Fruit fly (Drosophila melanogaster): Measurements from ENCODE around the gene CG31752.

CG31752 gene

dm6 chr2L:18841210-18841609, at the start of gene CG31752:
TSS of gene CG31752 (minus strand) at chr2L:18841310.
- TF ChIP-seq Myc (optimal IDR thresholded peaks at IDR 0.05) (no peak), ttk (optimal IDR thresholded peaks at IDR 0.05) (no peak), insv (optimal IDR thresholded peaks at IDR 0.05) (no peak), psq (optimal IDR thresholded peaks at IDR 0.05) (no peak), h (optimal IDR thresholded peaks at IDR 0.05) (no peak)

- TF ChIP-seq Myc (optimal IDR thresholded peaks at IDR 0.05): no peak
- no peak for TF ChIP-seq h (optimal IDR thresholded peaks at IDR 0.05)
- no peak for TF ChIP-seq psq (optimal IDR thresholded peaks at IDR 0.05)
- TF ChIP-seq insv (optimal IDR thresholded peaks at IDR 0.05): no peak
- no peak for TF ChIP-seq Sin3A (optimal IDR thresholded peaks at IDR 0.05)
- no peak for TF ChIP-seq ttk (optimal IDR thresholded peaks at IDR 0.05)
Measured at dm6 chr2L:18890087-18890486, 49.0 kb upstream of the CG31752 start.

DNA sequence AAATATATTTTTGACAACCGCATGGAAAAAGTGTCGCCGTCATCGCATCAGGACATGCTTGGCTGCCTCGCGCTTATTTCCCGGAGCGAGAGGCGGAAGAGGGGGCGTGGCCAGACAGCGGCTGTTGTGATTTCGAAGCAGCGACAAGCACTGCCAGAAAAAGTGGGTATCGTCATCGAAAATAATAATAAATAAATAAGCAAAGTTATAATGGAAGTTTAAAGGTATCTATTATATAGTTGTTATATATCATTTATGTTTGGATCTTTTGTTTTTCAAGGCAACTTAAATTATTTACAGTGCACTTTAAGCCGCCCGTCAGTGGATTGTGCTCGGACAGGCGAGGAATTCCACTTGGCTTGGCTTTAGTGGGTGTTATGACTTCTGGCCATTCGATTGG, 48.2 kb upstream of the CG31752 start:
- TF ChIP-seq ttk (optimal IDR thresholded peaks at IDR 0.05) (no peak), h (optimal IDR thresholded peaks at IDR 0.05) (no peak)

DNA sequence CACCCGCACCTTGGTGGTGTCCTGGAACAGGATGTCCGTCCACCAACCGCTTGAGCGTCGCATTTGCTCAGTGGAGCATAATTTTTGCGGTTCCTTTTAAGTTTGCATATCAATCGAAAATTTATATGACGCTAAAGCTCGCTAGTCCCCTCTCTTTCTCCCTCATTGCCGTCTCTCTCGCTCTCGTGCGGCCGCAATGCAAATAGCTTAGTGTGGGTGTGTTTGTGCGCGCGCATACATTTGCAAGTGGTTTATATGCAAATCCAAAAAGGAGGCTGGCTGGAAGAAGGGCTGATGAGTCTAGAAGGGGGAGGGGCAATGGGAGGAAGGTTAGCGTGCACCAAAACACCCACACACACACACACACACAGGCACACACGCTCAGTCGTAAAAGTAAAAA, 45.8 kb upstream of the CG31752 start:
- TF ChIP-seq Myc (optimal IDR thresholded peaks at IDR 0.05) (no peak), psq (optimal IDR thresholded peaks at IDR 0.05) (no peak), insv (optimal IDR thresholded peaks at IDR 0.05) (no peak), h (optimal IDR thresholded peaks at IDR 0.05) (no peak), Sin3A (optimal IDR thresholded peaks at IDR 0.05) (no peak), ttk (optimal IDR thresholded peaks at IDR 0.05) (no peak)

dm6 chr2L:18884783-18885182, 43.7 kb upstream of the CG31752 start:
- TF ChIP-seq h (optimal IDR thresholded peaks at IDR 0.05) (no peak), Sin3A (optimal IDR thresholded peaks at IDR 0.05) (no peak), Myc (optimal IDR thresholded peaks at IDR 0.05) (no peak), psq (optimal IDR thresholded peaks at IDR 0.05) (no peak), ttk (optimal IDR thresholded peaks at IDR 0.05) (no peak), insv (optimal IDR thresholded peaks at IDR 0.05) (no peak)

dm6 chr2L:18882734-18883133, 41.6 kb upstream of the CG31752 start:
- TF ChIP-seq Sin3A (optimal IDR thresholded peaks at IDR 0.05): no peak
- no peak for TF ChIP-seq ttk (optimal IDR thresholded peaks at IDR 0.05)
- no peak for TF ChIP-seq psq (optimal IDR thresholded peaks at IDR 0.05)
- TF ChIP-seq Myc (optimal IDR thresholded peaks at IDR 0.05): no peak
- no peak for TF ChIP-seq insv (optimal IDR thresholded peaks at IDR 0.05)
- no peak for TF ChIP-seq h (optimal IDR thresholded peaks at IDR 0.05)

DNA sequence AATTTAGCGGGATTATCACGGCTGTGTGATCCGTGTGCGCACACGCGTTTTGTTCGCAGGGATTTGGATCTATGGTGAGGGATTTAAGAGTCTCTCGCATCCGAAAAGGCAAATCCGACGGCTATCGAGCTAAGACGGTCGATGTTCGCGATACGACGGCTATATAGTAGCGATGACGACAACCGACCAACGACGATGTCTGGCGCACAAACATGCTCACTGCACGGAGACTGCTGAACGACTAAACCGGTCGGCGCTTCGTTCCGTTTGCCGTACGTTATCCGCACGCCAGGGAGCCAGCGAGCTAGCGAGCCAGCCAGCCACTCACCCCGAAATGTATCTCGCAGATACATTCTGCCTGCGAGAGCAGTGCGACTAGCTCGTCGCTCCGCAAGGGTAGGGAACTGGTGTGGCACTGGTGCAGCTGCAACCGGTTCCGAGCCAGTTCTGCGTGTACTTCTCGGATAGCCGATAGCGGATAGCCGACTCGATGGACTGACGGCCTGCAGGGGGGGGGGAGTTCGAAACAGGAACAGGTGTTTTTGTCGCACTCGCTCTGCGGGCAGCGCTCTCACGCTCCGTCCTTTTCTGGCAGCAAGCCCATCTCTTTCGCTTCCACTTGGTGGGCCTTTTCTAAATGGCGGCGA, 40.0 kb upstream of the CG31752 start, which contains the start of gene tup:
Gene tup, minus strand, starts transcription at position 248 of the 647 bp plus-strand sequence.
- TF ChIP-seq ttk (optimal IDR thresholded peaks at IDR 0.05) (no peak), h (optimal IDR thresholded peaks at IDR 0.05) (no peak), psq (optimal IDR thresholded peaks at IDR 0.05) (no peak), Myc (optimal IDR thresholded peaks at IDR 0.05) (no peak), Sin3A (optimal IDR thresholded peaks at IDR 0.05) (no peak), insv (optimal IDR thresholded peaks at IDR 0.05) (no peak)

DNA sequence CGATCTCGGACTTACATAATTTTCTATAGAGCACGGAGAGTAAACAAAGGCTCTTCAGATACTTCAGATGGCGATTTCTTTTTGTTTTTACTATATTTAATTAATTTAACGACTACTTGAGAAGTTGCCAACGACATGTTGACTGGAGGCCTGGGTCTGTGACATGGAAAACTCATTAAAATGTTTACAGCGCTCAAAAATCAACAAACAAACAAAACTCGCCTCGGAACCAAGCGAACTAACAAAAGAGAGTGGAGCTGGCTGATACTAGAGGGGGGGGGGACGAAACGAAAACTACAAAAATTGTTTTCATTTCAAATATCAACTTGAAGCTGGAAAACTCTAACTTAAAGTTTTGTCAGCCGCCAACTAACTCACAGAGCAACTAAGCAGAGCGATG, 37.3 kb upstream of the CG31752 start:
- no peak for TF ChIP-seq insv (optimal IDR thresholded peaks at IDR 0.05)
- no peak for TF ChIP-seq Sin3A (optimal IDR thresholded peaks at IDR 0.05)
- no peak for TF ChIP-seq ttk (optimal IDR thresholded peaks at IDR 0.05)
- TF ChIP-seq Myc (optimal IDR thresholded peaks at IDR 0.05): no peak
- TF ChIP-seq h (optimal IDR thresholded peaks at IDR 0.05): no peak
- no peak for TF ChIP-seq psq (optimal IDR thresholded peaks at IDR 0.05)

DNA sequence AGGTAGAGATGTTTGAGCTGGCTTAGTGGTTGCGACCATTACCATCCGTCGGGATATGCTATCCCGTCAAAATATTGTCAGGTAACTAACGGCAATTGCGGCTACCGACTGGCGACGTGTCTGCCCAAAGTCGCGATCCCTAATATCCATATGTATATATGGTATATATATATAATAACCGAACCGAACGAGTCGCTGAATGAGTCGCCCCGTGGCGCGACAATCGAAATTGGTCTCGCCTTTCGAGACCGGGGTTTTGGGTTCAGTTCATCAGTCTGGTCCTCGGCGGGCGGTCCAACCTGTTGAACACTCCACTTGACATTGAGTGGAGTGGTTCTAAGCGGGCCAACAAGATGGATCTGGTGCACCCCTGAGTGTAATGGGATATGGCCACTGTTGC, 34.1 kb upstream of the CG31752 start:
- no peak for TF ChIP-seq h (optimal IDR thresholded peaks at IDR 0.05)
- TF ChIP-seq insv (optimal IDR thresholded peaks at IDR 0.05): no peak
- TF ChIP-seq psq (optimal IDR thresholded peaks at IDR 0.05): no peak
- no peak for TF ChIP-seq Myc (optimal IDR thresholded peaks at IDR 0.05)
- TF ChIP-seq Sin3A (optimal IDR thresholded peaks at IDR 0.05): no peak
- TF ChIP-seq ttk (optimal IDR thresholded peaks at IDR 0.05): no peak

- no peak for TF ChIP-seq ttk (optimal IDR thresholded peaks at IDR 0.05)
- no peak for TF ChIP-seq Sin3A (optimal IDR thresholded peaks at IDR 0.05)
- no peak for TF ChIP-seq Myc (optimal IDR thresholded peaks at IDR 0.05)
- no peak for TF ChIP-seq insv (optimal IDR thresholded peaks at IDR 0.05)
- no peak for TF ChIP-seq h (optimal IDR thresholded peaks at IDR 0.05)
- TF ChIP-seq psq (optimal IDR thresholded peaks at IDR 0.05): no peak
Measured at dm6 chr2L:18871822-18872221, 30.7 kb upstream of the CG31752 start.

DNA sequence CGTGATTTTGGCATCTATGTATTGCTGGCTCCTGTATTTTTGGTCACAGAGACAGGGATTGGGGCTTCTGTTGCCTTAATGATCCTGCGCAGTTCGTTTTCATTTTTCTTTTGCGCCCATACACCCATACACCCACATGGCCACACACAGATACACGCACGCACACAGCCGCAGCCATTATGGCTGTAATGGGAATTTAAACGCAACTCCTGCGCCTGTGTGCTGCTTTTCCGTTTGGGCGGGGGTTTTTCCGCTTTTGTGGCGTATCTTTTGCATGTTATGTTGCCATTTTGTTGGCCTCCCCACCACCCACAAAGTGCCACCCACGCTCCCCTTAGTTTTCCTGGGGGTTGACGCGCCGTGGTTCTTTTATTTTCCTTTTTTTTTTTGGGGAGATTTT, 26.7 kb upstream of the CG31752 start:
- TF ChIP-seq psq (optimal IDR thresholded peaks at IDR 0.05): no peak
- TF ChIP-seq Sin3A (optimal IDR thresholded peaks at IDR 0.05): no peak

- no peak for TF ChIP-seq Myc (optimal IDR thresholded peaks at IDR 0.05)
- no peak for TF ChIP-seq ttk (optimal IDR thresholded peaks at IDR 0.05)
- TF ChIP-seq h (optimal IDR thresholded peaks at IDR 0.05): no peak
- TF ChIP-seq Sin3A (optimal IDR thresholded peaks at IDR 0.05): no peak
- no peak for TF ChIP-seq psq (optimal IDR thresholded peaks at IDR 0.05)
- no peak for TF ChIP-seq insv (optimal IDR thresholded peaks at IDR 0.05)
Measured at dm6 chr2L:18866582-18866981, 25.5 kb upstream of the CG31752 start.

DNA sequence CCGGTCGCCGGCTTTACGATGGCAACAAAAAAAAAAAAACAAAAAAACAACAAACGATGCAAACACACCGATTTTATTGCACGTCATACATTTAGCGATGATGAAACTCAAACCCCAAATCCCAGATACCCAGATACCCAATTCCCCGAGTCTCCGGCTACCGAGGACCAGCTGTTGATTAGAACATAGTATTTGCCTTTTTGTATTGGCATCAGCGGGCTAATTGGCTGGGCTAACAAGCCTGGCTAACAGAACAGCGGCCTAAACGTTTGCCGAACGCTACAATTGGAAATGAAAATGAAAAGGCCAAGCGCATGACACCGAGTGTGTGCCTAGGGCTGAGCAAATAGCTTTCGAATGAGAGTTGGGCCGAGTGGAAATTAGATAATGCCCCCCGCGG, 23.9 kb upstream of the CG31752 start:
- TF ChIP-seq h (optimal IDR thresholded peaks at IDR 0.05): no peak
- TF ChIP-seq psq (optimal IDR thresholded peaks at IDR 0.05): no peak
- no peak for TF ChIP-seq Sin3A (optimal IDR thresholded peaks at IDR 0.05)
- no peak for TF ChIP-seq Myc (optimal IDR thresholded peaks at IDR 0.05)
- TF ChIP-seq ttk (optimal IDR thresholded peaks at IDR 0.05): no peak

Measured in Kc167 (cell line).